Worm (Caenorhabditis elegans): Measurements from ENCODE around the gene C10C5.5.

The C10C5.5 gene

DNA sequence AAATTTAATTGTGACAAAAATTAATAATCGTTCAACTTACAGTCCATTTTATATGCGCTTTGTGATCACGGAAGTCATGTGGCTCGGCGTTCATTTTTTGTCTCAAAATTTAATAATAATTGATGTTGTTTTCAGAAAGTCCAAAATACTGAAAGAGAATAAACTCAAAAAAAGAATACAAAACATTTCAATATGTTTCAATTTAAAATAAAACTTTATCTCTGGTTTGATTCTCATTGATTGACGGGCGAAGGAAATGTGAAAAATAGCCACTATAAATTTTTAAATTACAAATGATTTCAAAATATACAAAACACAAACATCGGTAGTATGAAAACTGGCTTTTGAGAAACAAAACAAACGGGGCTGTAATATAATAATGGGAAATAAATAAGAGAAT, 42.0 kb upstream of the C10C5.5 start, which contains the start of gene T20D3.6:
Gene T20D3.6 (minus strand): TSS at position 101 of the 400 bp plus-strand sequence.
- TF ChIP-seq nhr-11 (tag; optimal IDR thresholded peaks at IDR 0.05), result no peak

DNA sequence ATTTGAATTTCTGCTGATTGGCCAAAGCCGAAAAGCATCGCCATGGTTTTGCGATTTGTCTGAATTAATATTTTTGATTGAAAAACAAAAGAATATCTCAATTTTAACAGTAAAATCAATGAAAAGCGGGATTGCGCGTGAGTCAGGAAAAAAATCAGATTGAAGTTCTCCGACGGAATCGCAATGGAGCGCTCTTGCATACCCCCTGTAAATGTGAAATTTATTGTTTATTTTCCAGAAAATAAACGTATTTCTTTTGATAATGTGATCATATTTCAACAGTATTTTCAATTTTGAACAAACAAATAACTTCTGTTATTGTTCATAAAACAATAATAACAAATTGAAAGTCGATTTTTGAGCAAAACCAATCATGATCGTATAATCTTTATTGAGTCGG, 39.6 kb upstream of the C10C5.5 start, which contains the start of gene vps-26:
Gene vps-26 (minus strand): TSS at position 200 of the 400 bp plus-strand sequence.
- no peak for TF ChIP-seq mdl-1 (tag; optimal IDR thresholded peaks at IDR 0.05)
- TF ChIP-seq elt-3 (tag; optimal IDR thresholded peaks at IDR 0.05), result no peak
- TF ChIP-seq hmg-11 (tag; optimal IDR thresholded peaks at IDR 0.05), result peak; percentile 35
- TF ChIP-seq nhr-77 (tag; optimal IDR thresholded peaks at IDR 0.05), result no peak
- no peak for TF ChIP-seq sea-2 (GFP tag; optimal IDR thresholded peaks at IDR 0.05)
- TF ChIP-seq nhr-11 (tag; optimal IDR thresholded peaks at IDR 0.05), result no peak
- TF ChIP-seq pha-4 (tag; optimal IDR thresholded peaks at IDR 0.05), result peak; percentile 81
- peak; percentile 36 for TF ChIP-seq lin-15B (tag; optimal IDR thresholded peaks at IDR 0.05)
- peak; percentile 10 for TF ChIP-seq elt-2 (tag; optimal IDR thresholded peaks at IDR 0.05)

DNA sequence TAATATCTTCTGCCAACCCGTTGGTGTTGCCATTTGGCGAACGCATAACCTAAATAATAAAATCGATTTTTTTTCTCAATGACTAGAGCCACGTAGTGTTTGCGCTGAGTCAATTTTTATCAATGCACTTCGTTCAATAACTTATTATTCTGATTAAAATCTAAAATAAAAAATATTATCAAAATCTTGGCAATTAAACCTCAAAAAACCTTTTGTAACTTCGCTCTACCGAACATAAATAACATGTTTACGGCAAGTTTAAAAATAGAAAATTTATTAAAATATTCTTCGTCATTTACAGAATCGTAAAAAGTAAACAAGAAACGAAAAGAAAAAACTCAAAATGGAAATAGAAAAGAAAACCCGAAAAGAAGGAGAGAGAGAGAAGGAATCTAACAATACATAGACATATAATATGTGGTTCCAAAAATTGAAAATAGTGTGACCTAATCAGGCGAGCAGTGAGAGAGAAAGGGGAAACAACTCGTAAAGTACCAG, 38.1 kb upstream of the C10C5.5 start, which contains the start of gene pigc-1:
Gene pigc-1 (minus strand): TSS at position 51 of the 498 bp plus-strand sequence.
- TF ChIP-seq daf-12 (tag; optimal IDR thresholded peaks at IDR 0.05) (no peak), pha-4 (tag; optimal IDR thresholded peaks at IDR 0.05) (peak; percentile 80)

DNA sequence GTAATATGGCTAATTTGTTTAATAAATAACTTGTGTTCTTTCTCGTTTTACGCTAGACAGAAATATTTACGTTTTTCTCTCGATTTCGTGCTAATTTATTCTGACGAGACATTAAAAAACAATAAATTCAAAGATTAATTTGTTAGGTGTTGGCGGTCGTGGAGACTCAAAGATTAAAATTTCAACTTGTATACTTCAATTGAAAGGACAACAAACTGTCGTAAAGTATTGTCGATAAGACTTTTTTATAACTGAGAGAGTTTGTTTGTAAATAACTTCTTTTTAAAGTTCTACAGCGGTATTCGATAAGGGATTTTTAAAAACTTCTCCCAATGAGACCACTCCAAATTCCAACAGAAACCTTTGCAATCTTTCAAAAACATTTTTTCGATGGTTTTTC, 27.5 kb upstream of the C10C5.5 start:
- TF ChIP-seq ZK546.5 (tag; optimal IDR thresholded peaks at IDR 0.05) (no peak), fkh-2 (tag; optimal IDR thresholded peaks at IDR 0.05) (no peak), elt-1 (tag; optimal IDR thresholded peaks at IDR 0.05) (no peak), skn-1 (tag; optimal IDR thresholded peaks at IDR 0.05) (no peak), pha-4 (tag; optimal IDR thresholded peaks at IDR 0.05) (no peak), ceh-16 (tag; optimal IDR thresholded peaks at IDR 0.05) (no peak), nfya-1 (tag; optimal IDR thresholded peaks at IDR 0.05; ENCODE audit: insufficient read depth) (no peak), unc-62 (GFP tag; optimal IDR thresholded peaks at IDR 0.05) (no peak), elt-2 (tag; optimal IDR thresholded peaks at IDR 0.05) (no peak), tbx-2 (tag; optimal IDR thresholded peaks at IDR 0.05) (no peak), daf-12 (tag; optimal IDR thresholded peaks at IDR 0.05) (no peak), snpc-4 (tag; optimal IDR thresholded peaks at IDR 0.05) (no peak), nhr-77 (tag; optimal IDR thresholded peaks at IDR 0.05) (no peak), lsy-12 (tag; optimal IDR thresholded peaks at IDR 0.05) (no peak), ceh-9 (tag; optimal IDR thresholded peaks at IDR 0.05) (no peak), ztf-11 (tag; optimal IDR thresholded peaks at IDR 0.05) (no peak), lin-15B (tag; optimal IDR thresholded peaks at IDR 0.05) (no peak), fos-1 (tag; optimal IDR thresholded peaks at IDR 0.05) (no peak), ceh-28 (tag; optimal IDR thresholded peaks at IDR 0.05) (no peak), sea-2 (GFP tag; optimal IDR thresholded peaks at IDR 0.05) (no peak)

DNA sequence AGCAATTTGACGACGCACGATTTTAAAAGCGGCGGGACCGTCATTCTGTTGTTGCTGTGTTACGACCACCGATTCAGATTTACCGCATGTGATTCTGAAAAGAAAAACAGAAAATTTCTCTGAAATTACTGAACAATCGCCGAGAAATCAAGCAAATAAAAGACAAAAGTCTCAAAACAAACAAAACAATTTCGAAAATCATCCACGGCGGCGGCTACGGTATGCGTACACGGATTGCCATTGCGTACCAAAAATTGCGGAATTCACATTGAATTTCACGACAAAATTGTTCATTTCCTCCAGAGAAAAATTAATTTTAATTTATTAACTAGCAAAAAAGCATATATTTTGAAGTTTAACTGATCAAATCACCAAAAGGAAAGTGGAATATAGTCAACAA, 14.8 kb upstream of the C10C5.5 start, which contains the start of gene pezo-1:
Gene pezo-1 (minus strand): TSS at position 101 of the 400 bp plus-strand sequence.
- TF ChIP-seq snpc-4 (tag; optimal IDR thresholded peaks at IDR 0.05) (no peak), ceh-9 (tag; optimal IDR thresholded peaks at IDR 0.05) (no peak)

DNA sequence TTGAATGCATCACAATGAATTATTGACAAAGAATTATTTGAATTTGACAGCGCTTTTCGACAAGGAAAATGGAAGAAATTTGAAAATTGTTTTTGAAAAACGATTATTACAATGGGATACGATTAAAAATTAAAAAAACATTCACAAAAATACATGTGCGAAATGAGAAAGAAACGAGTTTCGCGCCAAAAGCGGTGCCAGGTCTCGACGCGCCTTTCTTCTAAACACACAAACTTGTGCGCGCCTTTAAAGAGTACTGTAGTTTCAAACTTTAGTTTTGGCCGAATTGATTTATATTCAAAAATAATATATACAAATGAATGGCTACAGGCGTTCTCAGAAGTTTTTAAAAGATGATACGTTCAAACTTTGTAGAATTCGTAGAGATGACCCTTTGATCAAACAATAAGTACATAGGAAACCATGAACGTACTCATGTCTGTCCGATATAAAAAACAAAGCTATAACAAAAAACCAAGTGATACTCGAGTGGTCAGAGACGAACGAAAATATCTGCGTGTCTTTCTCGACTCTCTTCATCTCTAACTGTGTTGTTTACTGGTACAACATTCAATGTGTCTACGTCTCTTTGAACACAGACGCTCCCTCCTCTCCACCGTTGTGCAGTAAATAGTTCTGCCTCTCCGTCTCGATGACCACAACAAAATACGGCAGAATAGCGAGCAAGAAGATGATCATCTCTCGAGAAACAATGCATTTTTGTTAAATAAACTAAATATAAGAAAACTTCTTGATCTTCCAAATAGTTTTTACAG, 13.2 kb upstream of the C10C5.5 start:
- TF ChIP-seq nfya-1 (tag; optimal IDR thresholded peaks at IDR 0.05; ENCODE audit: insufficient read depth), result no peak
- peak; percentile 90 for TF ChIP-seq pha-4 (tag; optimal IDR thresholded peaks at IDR 0.05)
- TF ChIP-seq pqm-1 (tag; optimal IDR thresholded peaks at IDR 0.05), result peak; percentile 31
- TF ChIP-seq egl-27 (tag; optimal IDR thresholded peaks at IDR 0.05), result no peak
- TF ChIP-seq nhr-23 (tag; optimal IDR thresholded peaks at IDR 0.05), result no peak
- TF ChIP-seq nhr-237 (tag; optimal IDR thresholded peaks at IDR 0.05), result no peak
- TF ChIP-seq elt-1 (tag; optimal IDR thresholded peaks at IDR 0.05), result no peak
- TF ChIP-seq ceh-28 (tag; optimal IDR thresholded peaks at IDR 0.05), result no peak
- TF ChIP-seq mml-1 (tag; optimal IDR thresholded peaks at IDR 0.05), result no peak
- TF ChIP-seq skn-1 (tag; optimal IDR thresholded peaks at IDR 0.05), result no peak
- peak; percentile 21 for TF ChIP-seq snpc-4 (tag; optimal IDR thresholded peaks at IDR 0.05)
- no peak for TF ChIP-seq fkh-10 (GFP tag; optimal IDR thresholded peaks at IDR 0.05)
- no peak for TF ChIP-seq aly-2 (tag; optimal IDR thresholded peaks at IDR 0.05)
- no peak for TF ChIP-seq ama-1 (optimal IDR thresholded peaks at IDR 0.05)
- TF ChIP-seq mdl-1 (tag; optimal IDR thresholded peaks at IDR 0.05), result no peak

Measured in whole organism, L3 larva.